Fruit fly (Drosophila melanogaster) whole organism, embryonic: ENCODE measurements around the gene ZnT35C.

Experiments
- BEAF-32 ChIP-seq: fragments of 200-800 bp; sonication (Bioruptor generic); optimal IDR thresholded peaks from 3 replicates; lab custom pipeline; 2017; ENCODE audit warnings: missing biosample characterization, missing genetic modification characterization, mild to moderate bottlenecking, moderate library complexity, missing genetic modification reagents
- BtbVII ChIP-seq: fragments of 200-800 bp; sonication (Bioruptor generic); optimal IDR thresholded peaks from 3 replicates; lab custom pipeline; 2017; ENCODE audit warnings: missing biosample characterization, mild to moderate bottlenecking, missing genetic modification characterization
- CG10366 ChIP-seq: fragments of 200-800 bp; sonication (Bioruptor generic); IDR thresholded peaks from 2 replicates; pipeline ENCODE4 v1.3.6; 2022; ENCODE audit warnings: missing biosample characterization, missing genetic modification characterization
- CG11398 ChIP-seq: fragments of 200-800 bp; sonication (Bioruptor generic); optimal IDR thresholded peaks from 2 replicates; lab custom pipeline; 2016; ENCODE audit warnings: missing biosample characterization, missing genetic modification characterization
- CG11696 ChIP-seq: fragments of 200-800 bp; sonication (Bioruptor generic); IDR thresholded peaks from 2 replicates; pipeline ENCODE4 v1.3.6; 2022; ENCODE audit warnings: missing biosample characterization, missing genetic modification characterization
- CG11723 ChIP-seq: fragments of 200-800 bp; sonication (Bioruptor generic); optimal IDR thresholded peaks from 2 replicates; lab custom pipeline; 2017; ENCODE audit warnings: missing biosample characterization, mild to moderate bottlenecking, missing genetic modification characterization
- CG12071 ChIP-seq: fragments of 200-800 bp; sonication (Bioruptor generic); optimal IDR thresholded peaks from 3 replicates; lab custom pipeline; 2018; ENCODE audit warnings: missing biosample characterization, mild to moderate bottlenecking, missing genetic modification characterization
- CG13123 ChIP-seq: fragments of 200-800 bp; sonication (Bioruptor generic); optimal IDR thresholded peaks from 2 replicates; lab custom pipeline; 2016; ENCODE audit warnings: missing biosample characterization, missing genetic modification characterization
- CG13296 ChIP-seq: fragments of 200-800 bp; sonication (Bioruptor generic); optimal IDR thresholded peaks from 3 replicates; lab custom pipeline; 2018; ENCODE audit warnings: missing biosample characterization, mild to moderate bottlenecking, missing genetic modification characterization
- CG14014 ChIP-seq: fragments of 200-800 bp; sonication (Bioruptor generic); IDR thresholded peaks from 2 replicates; pipeline ENCODE4 v1.3.6; 2022; ENCODE audit warnings: missing biosample characterization, missing genetic modification characterization
- CG18599 ChIP-seq: fragments of 200-800 bp; sonication (Bioruptor generic); optimal IDR thresholded peaks from 3 replicates; lab custom pipeline; 2017; ENCODE audit warnings: missing biosample characterization, missing genetic modification characterization, mild to moderate bottlenecking, moderate library complexity, missing genetic modification reagents
- CG2712 ChIP-seq: fragments of 200-800 bp; optimal IDR thresholded peaks from 3 replicates; lab custom pipeline; 2019; ENCODE audit warnings: missing biosample characterization, mild to moderate bottlenecking, missing genetic modification characterization, moderate library complexity
- CG2889 ChIP-seq: fragments of 200-800 bp; sonication (Bioruptor generic); IDR thresholded peaks from 3 replicates; pipeline ENCODE4 v1.3.6; 2022; ENCODE audit warnings: missing biosample characterization, missing genetic modification characterization
- CG31365 ChIP-seq: fragments of 200-800 bp; sonication (Bioruptor generic); optimal IDR thresholded peaks from 2 replicates; lab custom pipeline; 2018; ENCODE audit warnings: missing biosample characterization, mild to moderate bottlenecking, missing genetic modification characterization
- CG3995 ChIP-seq: fragments of 200-800 bp; sonication (Bioruptor generic); optimal IDR thresholded peaks from 3 replicates; lab custom pipeline; 2016; ENCODE audit warnings: missing biosample characterization, missing genetic modification characterization
- Chrac-16 ChIP-seq: fragments of 200-800 bp; sonication (Bioruptor generic); optimal IDR thresholded peaks from 3 replicates; lab custom pipeline; 2016; ENCODE audit warnings: missing biosample characterization, missing genetic modification characterization
- Fer1 ChIP-seq: fragments of 200-800 bp; sonication (Bioruptor generic); optimal IDR thresholded peaks from 2 replicates; lab custom pipeline; 2017; ENCODE audit warnings: missing biosample characterization, mild to moderate bottlenecking, missing genetic modification characterization
- Fer3 ChIP-seq: fragments of 200-800 bp; sonication (Bioruptor generic); optimal IDR thresholded peaks from 2 replicates; lab custom pipeline; 2018; ENCODE audit warnings: missing biosample characterization, mild to moderate bottlenecking, missing genetic modification characterization, moderate library complexity
- HHEX ChIP-seq: fragments of 200-800 bp; sonication (Bioruptor generic); optimal IDR thresholded peaks from 3 replicates; lab custom pipeline; 2017; ENCODE audit warnings: missing biosample characterization, mild to moderate bottlenecking, missing genetic modification characterization, missing genetic modification reagents
- HLH4C ChIP-seq: fragments of 200-800 bp; sonication (Bioruptor generic); IDR thresholded peaks from 3 replicates; pipeline ENCODE4 v1.3.6; 2022; ENCODE audit warnings: missing biosample characterization, missing genetic modification characterization; ENCODE audit not compliant: partially characterized antibody
- Hsf ChIP-seq: fragments of 200-800 bp; sonication (Bioruptor generic); optimal IDR thresholded peaks from 3 replicates; lab custom pipeline; 2016; ENCODE audit warnings: missing biosample characterization, missing genetic modification characterization
- Lhr ChIP-seq: fragments of 200-800 bp; sonication (Bioruptor generic); optimal IDR thresholded peaks from 3 replicates; lab custom pipeline; 2017; ENCODE audit warnings: mild to moderate bottlenecking, missing biosample characterization, missing genetic modification reagents, missing genetic modification characterization
- Meics ChIP-seq: fragments of 200-800 bp; sonication (Bioruptor generic); optimal IDR thresholded peaks from 2 replicates; lab custom pipeline; 2017; ENCODE audit warnings: missing biosample characterization, mild to moderate bottlenecking, missing genetic modification characterization
- Mrtf ChIP-seq: fragments of 200-800 bp; sonication (Bioruptor generic); IDR thresholded peaks from 3 replicates; pipeline ENCODE4 v1.3.6; 2022; ENCODE audit warnings: missing biosample characterization, missing genetic modification characterization
- PHDP ChIP-seq: fragments of 200-800 bp; sonication (Bioruptor generic); optimal IDR thresholded peaks from 3 replicates; lab custom pipeline; 2018; ENCODE audit warnings: missing biosample characterization, mild to moderate bottlenecking, missing genetic modification characterization, moderate library complexity
- Scr ChIP-seq: fragments of 200-800 bp; sonication (Bioruptor generic); IDR thresholded peaks from 2 replicates; pipeline ENCODE4 v1.3.6; 2022; ENCODE audit warnings: missing biosample characterization, missing genetic modification characterization; ENCODE audit not compliant: partially characterized antibody
- Sin3A ChIP-seq: fragments of >200 bp; optimal IDR thresholded peaks from 2 replicates; lab custom pipeline; 2018
- Stat92E ChIP-seq, 3 experiments: fragments of >200 bp in 2 of 3; fragments of 200-800 bp in 1 of 3; sonication (Bioruptor generic) in 1 of 3; optimal IDR thresholded peaks; 2 replicates each; lab custom pipeline; 2017 to 2019; ENCODE audit warnings: missing biosample characterization in 3 of 3, missing genetic modification characterization in 3 of 3, mild to moderate bottlenecking in 1 of 3, moderate library complexity in 1 of 3
- amos ChIP-seq: fragments of 200-800 bp; sonication (Bioruptor generic); IDR thresholded peaks from 2 replicates; pipeline ENCODE4 v1.3.6; 2022; ENCODE audit warnings: missing biosample characterization, missing genetic modification characterization; ENCODE audit not compliant: partially characterized antibody
- btn ChIP-seq: fragments of 200-800 bp; sonication (Bioruptor generic); optimal IDR thresholded peaks from 2 replicates; lab custom pipeline; 2016; ENCODE audit warnings: missing biosample characterization, missing genetic modification characterization
- caup ChIP-seq: fragments of 200-800 bp; sonication (Bioruptor generic); optimal IDR thresholded peaks from 3 replicates; lab custom pipeline; 2017; ENCODE audit warnings: missing biosample characterization, mild to moderate bottlenecking, missing genetic modification characterization, moderate library complexity; ENCODE audit not compliant: severe bottlenecking
- crol ChIP-seq: fragments of 200-800 bp; sonication (Bioruptor generic); IDR thresholded peaks from 2 replicates; pipeline ENCODE4 v1.3.6; 2022; ENCODE audit warnings: missing biosample characterization, missing genetic modification characterization
- disco-r ChIP-seq: fragments of 200-800 bp; sonication (Bioruptor generic); optimal IDR thresholded peaks from 2 replicates; lab custom pipeline; 2016; ENCODE audit warnings: missing biosample characterization, missing genetic modification characterization
- fd64A ChIP-seq: fragments of 200-800 bp; sonication (Bioruptor generic); optimal IDR thresholded peaks from 3 replicates; lab custom pipeline; 2018; ENCODE audit warnings: missing biosample characterization, mild to moderate bottlenecking, missing genetic modification characterization
- fru ChIP-seq: fragments of >200 bp; optimal IDR thresholded peaks from 2 replicates; lab custom pipeline; 2017
- gem ChIP-seq: fragments of 200-800 bp; sonication (Bioruptor generic); optimal IDR thresholded peaks from 2 replicates; lab custom pipeline; 2019; ENCODE audit warnings: missing biosample characterization, mild to moderate bottlenecking, missing genetic modification characterization, moderate library complexity
- ham ChIP-seq: fragments of 200-800 bp; sonication (Bioruptor generic); IDR thresholded peaks from 2 replicates; pipeline ENCODE4 v1.3.6; 2022; ENCODE audit warnings: missing biosample characterization, missing genetic modification characterization
- ind ChIP-seq: fragments of 200-800 bp; sonication (Bioruptor generic); optimal IDR thresholded peaks from 3 replicates; lab custom pipeline; 2016; ENCODE audit warnings: missing biosample characterization, missing genetic modification characterization
- nerfin-2 ChIP-seq: fragments of 200-800 bp; sonication (Bioruptor generic); IDR thresholded peaks from 2 replicates; pipeline ENCODE4 v1.3.6; 2022; ENCODE audit warnings: missing biosample characterization, missing genetic modification characterization; ENCODE audit not compliant: partially characterized antibody
- nom ChIP-seq: fragments of 200-800 bp; sonication (Bioruptor generic); optimal IDR thresholded peaks from 2 replicates; lab custom pipeline; 2017; ENCODE audit warnings: missing biosample characterization, missing genetic modification characterization, mild to moderate bottlenecking, moderate library complexity, missing genetic modification reagents
- pb ChIP-seq: fragments of 200-800 bp; sonication (Bioruptor generic); optimal IDR thresholded peaks from 3 replicates; lab custom pipeline; 2016; ENCODE audit warnings: missing biosample characterization, missing genetic modification characterization
- phol ChIP-seq: fragments of 200-800 bp; sonication (Bioruptor generic); optimal IDR thresholded peaks from 3 replicates; lab custom pipeline; 2018; ENCODE audit warnings: missing biosample characterization, mild to moderate bottlenecking, missing genetic modification characterization, moderate library complexity
- prd ChIP-seq, 3 experiments: fragments of >200 bp in 2 of 3; fragments of 200-800 bp in 1 of 3; sonication (Bioruptor generic) in 1 of 3; optimal IDR thresholded peaks in 2 of 3; IDR thresholded peaks in 1 of 3; 2 replicates in 2 of 3; 3 replicates in 1 of 3; pipeline versions ENCODE4 v1.3.6 to Lab custom; 2017 to 2022; ENCODE audit warnings: missing biosample characterization in 1 of 3, missing genetic modification characterization in 1 of 3
- so ChIP-seq: fragments of 200-800 bp; sonication (Bioruptor generic); IDR thresholded peaks from 3 replicates; pipeline ENCODE4 v1.3.6; 2022; ENCODE audit warnings: missing biosample characterization, missing genetic modification characterization
- sob ChIP-seq: fragments of 200-800 bp; sonication (Bioruptor generic); IDR thresholded peaks from 2 replicates; pipeline ENCODE4 v1.3.6; 2022; ENCODE audit warnings: missing biosample characterization, missing genetic modification characterization
- tgo ChIP-seq: fragments of 200-800 bp; sonication (Bioruptor generic); IDR thresholded peaks from 3 replicates; pipeline ENCODE4 v1.3.6; 2022; ENCODE audit warnings: missing biosample characterization, missing genetic modification characterization
- zen2 ChIP-seq: fragments of 200-800 bp; sonication (Bioruptor generic); IDR thresholded peaks from 3 replicates; pipeline ENCODE4 v1.3.6; 2022; ENCODE audit warnings: missing biosample characterization, missing genetic modification characterization; ENCODE audit not compliant: partially characterized antibody

The ZnT35C gene

dm6 chr2L:15271336-15271735 is 23.8 kb upstream of the ZnT35C start (continued):
- TF ChIP-seq caup (GFP tag; lab: Kevin White, UChicago) = no peak
- TF ChIP-seq Stat92E (GFP tag; optimal IDR thresholded peaks at IDR 0.05; lab: Kevin White, UChicago) = no peak
- no peak for TF ChIP-seq Mrtf (GFP tag; lab: Robert Waterston, UW)
- peak; percentile 8 for TF ChIP-seq nom (GFP tag; lab: Kevin White, UChicago)
- TF ChIP-seq, all 482 proteins: peak for 4

- no peak for TF ChIP-seq Sin3A (lab: Kevin White, UChicago)
- TF ChIP-seq Lhr = no peak
- TF ChIP-seq BtbVII (GFP tag; lab: Kevin White, UChicago) = peak; percentile 74
- TF ChIP-seq pb (GFP tag; lab: Kevin White, UChicago) = peak; percentile 38
- peak; percentile 57 for TF ChIP-seq CG18599 (GFP tag; lab: Kevin White, UChicago)
- TF ChIP-seq disco-r (GFP tag; lab: Kevin White, UChicago) = no peak
- peak; percentile 13 for TF ChIP-seq CG11723 (GFP tag; lab: Kevin White, UChicago)
- no peak; the same call in 2 of the 3 replicates for TF ChIP-seq tgo (GFP tag; lab: Robert Waterston, UW)
- TF ChIP-seq Fer3 (tag; lab: Kevin White, UChicago) = no peak
- peak; percentile 51; the same call in 1 of the 2 replicates for TF ChIP-seq CG14014 (GFP tag; lab: Robert Waterston, UW)
- 0 out of 2 replicates have a peak, but pooled peaks have one; percentile 38 for TF ChIP-seq CG11696 (GFP tag; lab: Robert Waterston, UW)
- peak; percentile 36; the same call in 1 of the 2 replicates for TF ChIP-seq Scr
- TF ChIP-seq btn = no peak
- TF ChIP-seq zen2 (GFP tag; lab: Robert Waterston, UW) = 0 out of 3 replicates have a peak, but pooled peaks have one; percentile 70
- no peak for TF ChIP-seq gem (tag; lab: Kevin White, UChicago)
- no peak for TF ChIP-seq Hsf (GFP tag; lab: Kevin White, UChicago)
- TF ChIP-seq CG10366 (GFP tag; lab: Robert Waterston, UW) = no peak
- TF ChIP-seq Fer1 (GFP tag; lab: Kevin White, UChicago) = peak; percentile 72
- peak; percentile 23 for TF ChIP-seq HHEX
- peak; percentile 33 for TF ChIP-seq CG12071 (GFP tag; lab: Kevin White, UChicago)
- TF ChIP-seq ind (GFP tag; lab: Kevin White, UChicago) = no peak
- TF ChIP-seq CG11398 (GFP tag; lab: Kevin White, UChicago) = no peak
- no peak for TF ChIP-seq BEAF-32 (GFP tag; lab: Kevin White, UChicago)
- TF ChIP-seq CG13123 (GFP tag; lab: Kevin White, UChicago) = no peak
- TF ChIP-seq CG3995 = no peak
- TF ChIP-seq fru (lab: Kevin White, UChicago) = no peak
- TF ChIP-seq crol (GFP tag; lab: Robert Waterston, UW) = peak; percentile 76
- no peak for TF ChIP-seq ham (GFP tag; lab: Robert Waterston, UW)
- TF ChIP-seq CG31365 (tag; lab: Kevin White, UChicago) = peak; percentile 51
- TF ChIP-seq phol (tag; lab: Kevin White, UChicago) = no peak
- peak; percentile 88 for TF ChIP-seq so
- no peak for TF ChIP-seq CG2712 (tag; lab: Kevin White, UChicago)
- TF ChIP-seq Chrac-16 (GFP tag; lab: Kevin White, UChicago) = no peak
- peak; percentile 26; the same call in 1 of the 2 replicates for TF ChIP-seq amos
- TF ChIP-seq Meics = peak; percentile 34
- TF ChIP-seq CG13296 (GFP tag; lab: Kevin White, UChicago) = peak; percentile 63
- peak; percentile 77; the same call in 1 of the 2 replicates for TF ChIP-seq sob (GFP tag; lab: Robert Waterston, UW)
- peak; percentile 36; the same call in 1 of the 3 replicates for TF ChIP-seq HLH4C (GFP tag; lab: Robert Waterston, UW)
- TF ChIP-seq CG2889 (GFP tag; lab: Robert Waterston, UW) = no peak
- no peak for TF ChIP-seq prd (optimal IDR thresholded peaks at IDR 0.05; lab: Kevin White, UChicago)
- no peak for TF ChIP-seq prd (GFP tag; IDR thresholded peaks at IDR 0.05; lab: Robert Waterston, UW)
- peak; percentile 55 for TF ChIP-seq fd64A
- TF ChIP-seq PHDP (tag; lab: Kevin White, UChicago) = peak; percentile 67
- no peak for TF ChIP-seq nerfin-2 (GFP tag; lab: Robert Waterston, UW)
These were observed 17.0 kb upstream of the ZnT35C start, which contains the start of gene yuri for dm6 chr2L:15264483-15264987. Gene yuri (minus strand): TSS chr2L:15264692.
